Fruit fly (Drosophila melanogaster): ENCODE data around the gene Plap.

- TF ChIP-seq CG8478 (optimal IDR thresholded peaks at IDR 0.05): no peak
- TF ChIP-seq CTCF (optimal IDR thresholded peaks at IDR 0.05): no peak
Observed at dm6 chr2L:1158519-1159319, 11.4 kb downstream of the Plap start, which contains the start of gene Tango14.
